Fruit fly (Drosophila melanogaster) whole organism, embryonic: ENCODE results near the gene Tcs6.
A peak's percentile ranks its signal among the peaks of the same experiment; 100 is the strongest.

Experiments used
- Antp ChIP-seq: fragments of 200-800 bp; sonication (Bioruptor generic); optimal IDR thresholded peaks from 3 replicates; lab custom pipeline; 2016; ENCODE audit warnings: missing biosample characterization, missing genetic modification characterization
- Atf-2 ChIP-seq: fragments of 200-800 bp; sonication (Bioruptor generic); optimal IDR thresholded peaks from 2 replicates; lab custom pipeline; 2016; ENCODE audit warnings: missing biosample characterization, missing genetic modification characterization
- Atf3 ChIP-seq: fragments of 200-800 bp; sonication (Bioruptor generic); optimal IDR thresholded peaks from 3 replicates; lab custom pipeline; 2016; ENCODE audit warnings: missing biosample characterization, missing genetic modification characterization
- CG10274 ChIP-seq: fragments of 200-800 bp; sonication (Bioruptor generic); optimal IDR thresholded peaks from 3 replicates; lab custom pipeline; 2017; ENCODE audit warnings: missing biosample characterization, mild to moderate bottlenecking, missing genetic modification characterization
- CG10543 ChIP-seq: fragments of 200-800 bp; sonication (Bioruptor generic); optimal IDR thresholded peaks from 3 replicates; lab custom pipeline; 2017; ENCODE audit warnings: missing biosample characterization, mild to moderate bottlenecking, missing genetic modification characterization, moderate library complexity
- CG10654 ChIP-seq: fragments of 200-800 bp; sonication (Bioruptor generic); optimal IDR thresholded peaks from 2 replicates; lab custom pipeline; 2016; ENCODE audit warnings: missing biosample characterization, missing genetic modification characterization
- CG11560 ChIP-seq: fragments of 200-800 bp; sonication (Bioruptor generic); IDR thresholded peaks from 3 replicates; pipeline ENCODE4 v1.3.6; 2022; ENCODE audit warnings: missing biosample characterization, missing genetic modification characterization
- CG12236 ChIP-seq: fragments of 200-800 bp; sonication (Bioruptor generic); optimal IDR thresholded peaks from 2 replicates; lab custom pipeline; 2016; ENCODE audit warnings: missing biosample characterization, missing genetic modification characterization
- CG1602 ChIP-seq: fragments of 200-800 bp; sonication (Bioruptor generic); optimal IDR thresholded peaks from 3 replicates; lab custom pipeline; 2016; ENCODE audit warnings: missing biosample characterization, missing genetic modification characterization
- CG16863 ChIP-seq: fragments of 200-800 bp; sonication (Bioruptor generic); optimal IDR thresholded peaks from 3 replicates; lab custom pipeline; 2016; ENCODE audit warnings: missing biosample characterization, missing genetic modification characterization
- CG17829 ChIP-seq: fragments of 200-800 bp; optimal IDR thresholded peaks from 2 replicates; lab custom pipeline; 2019; ENCODE audit warnings: missing biosample characterization, mild to moderate bottlenecking, missing genetic modification characterization, moderate library complexity
- CG18619 ChIP-seq: fragments of 200-800 bp; sonication (Bioruptor generic); optimal IDR thresholded peaks from 3 replicates; lab custom pipeline; 2017; ENCODE audit warnings: missing biosample characterization, mild to moderate bottlenecking, missing genetic modification characterization
- CG2116 ChIP-seq: fragments of 200-800 bp; sonication (Bioruptor generic); optimal IDR thresholded peaks from 3 replicates; lab custom pipeline; 2018; ENCODE audit warnings: missing biosample characterization, mild to moderate bottlenecking, missing genetic modification characterization
- CG2875 ChIP-seq: fragments of 200-800 bp; sonication (Bioruptor generic); optimal IDR thresholded peaks from 2 replicates; lab custom pipeline; 2017; ENCODE audit warnings: missing biosample characterization, mild to moderate bottlenecking, missing genetic modification characterization, missing genetic modification reagents
- CG4424 ChIP-seq: fragments of 200-800 bp; sonication (Bioruptor generic); optimal IDR thresholded peaks from 3 replicates; lab custom pipeline; 2016; ENCODE audit warnings: missing biosample characterization, missing genetic modification characterization
- CG6272 ChIP-seq: fragments of 200-800 bp; sonication (Bioruptor generic); IDR thresholded peaks from 2 replicates; pipeline ENCODE4 v1.3.6; 2022; ENCODE audit warnings: missing biosample characterization, missing genetic modification characterization
- CG7928 ChIP-seq: fragments of 200-800 bp; sonication (Bioruptor generic); optimal IDR thresholded peaks from 2 replicates; lab custom pipeline; 2017; ENCODE audit warnings: missing biosample characterization, mild to moderate bottlenecking, missing genetic modification characterization
- CG8765 ChIP-seq: fragments of 200-800 bp; sonication (Bioruptor generic); IDR thresholded peaks from 2 replicates; pipeline ENCODE4 v1.3.6; 2022; ENCODE audit warnings: missing biosample characterization, missing genetic modification characterization
- CHES-1-like ChIP-seq: fragments of 200-800 bp; sonication (Bioruptor generic); optimal IDR thresholded peaks from 2 replicates; lab custom pipeline; 2016; ENCODE audit warnings: missing biosample characterization, missing genetic modification characterization
- Dad ChIP-seq: fragments of 200-800 bp; sonication (Bioruptor generic); optimal IDR thresholded peaks from 3 replicates; lab custom pipeline; 2016; ENCODE audit warnings: missing biosample characterization, missing genetic modification characterization
- Dref ChIP-seq: fragments of 200-800 bp; sonication (Bioruptor generic); IDR thresholded peaks from 2 replicates; pipeline ENCODE4 v1.3.6; 2022; ENCODE audit warnings: missing biosample characterization, missing genetic modification characterization
- ERR ChIP-seq: fragments of 200-800 bp; sonication (Bioruptor generic); optimal IDR thresholded peaks from 2 replicates; lab custom pipeline; 2016; ENCODE audit warnings: missing biosample characterization, missing genetic modification characterization
- Hand ChIP-seq: fragments of 200-800 bp; sonication (Bioruptor generic); optimal IDR thresholded peaks from 2 replicates; lab custom pipeline; 2017; ENCODE audit warnings: mild to moderate bottlenecking, missing biosample characterization, missing genetic modification reagents, missing genetic modification characterization
- Hmr ChIP-seq: fragments of 200-800 bp; sonication (Bioruptor generic); optimal IDR thresholded peaks from 3 replicates; lab custom pipeline; 2017; ENCODE audit warnings: mild to moderate bottlenecking, missing biosample characterization, missing genetic modification reagents, missing genetic modification characterization
- Kr ChIP-seq: fragments of 200-800 bp; sonication (Bioruptor generic); optimal IDR thresholded peaks from 2 replicates; lab custom pipeline; 2017; ENCODE audit warnings: missing biosample characterization, mild to moderate bottlenecking, missing genetic modification characterization
- Mes4 ChIP-seq: fragments of 200-800 bp; sonication (Bioruptor generic); optimal IDR thresholded peaks from 2 replicates; lab custom pipeline; 2016; ENCODE audit warnings: missing biosample characterization, missing genetic modification characterization
- Mrtf ChIP-seq: fragments of 200-800 bp; sonication (Bioruptor generic); IDR thresholded peaks from 3 replicates; pipeline ENCODE4 v1.3.6; 2022; ENCODE audit warnings: missing biosample characterization, missing genetic modification characterization
- Opbp ChIP-seq: fragments of 200-800 bp; sonication (Bioruptor generic); IDR thresholded peaks from 3 replicates; pipeline ENCODE4 v1.3.6; 2022; ENCODE audit warnings: missing biosample characterization, missing genetic modification characterization; ENCODE audit not compliant: partially characterized antibody
- Rfx ChIP-seq: fragments of 200-800 bp; sonication (Bioruptor generic); IDR thresholded peaks from 2 replicates; pipeline ENCODE4 v1.3.6; 2022; ENCODE audit warnings: missing biosample characterization, missing genetic modification characterization
- Six4 ChIP-seq: fragments of 200-800 bp; sonication (Bioruptor generic); optimal IDR thresholded peaks from 2 replicates; lab custom pipeline; 2016; ENCODE audit warnings: missing biosample characterization, missing genetic modification characterization
- ab ChIP-seq: fragments of 200-800 bp; sonication (Bioruptor generic); optimal IDR thresholded peaks from 2 replicates; lab custom pipeline; 2016; ENCODE audit warnings: missing biosample characterization, missing genetic modification characterization
- amos ChIP-seq: fragments of 200-800 bp; sonication (Bioruptor generic); IDR thresholded peaks from 2 replicates; pipeline ENCODE4 v1.3.6; 2022; ENCODE audit warnings: missing biosample characterization, missing genetic modification characterization; ENCODE audit not compliant: partially characterized antibody
- aop ChIP-seq: fragments of 200-800 bp; sonication (Bioruptor generic); IDR thresholded peaks from 2 replicates; pipeline ENCODE4 v1.3.6; 2022; ENCODE audit warnings: missing biosample characterization, missing genetic modification characterization
- bcd ChIP-seq: fragments of 200-800 bp; sonication (Bioruptor generic); optimal IDR thresholded peaks from 2 replicates; lab custom pipeline; 2017; ENCODE audit warnings: missing biosample characterization, mild to moderate bottlenecking, missing genetic modification characterization
- disco-r ChIP-seq: fragments of 200-800 bp; sonication (Bioruptor generic); optimal IDR thresholded peaks from 2 replicates; lab custom pipeline; 2016; ENCODE audit warnings: missing biosample characterization, missing genetic modification characterization
- ewg ChIP-seq: fragments of 200-800 bp; sonication (Bioruptor generic); optimal IDR thresholded peaks from 3 replicates; lab custom pipeline; 2017; ENCODE audit warnings: mild to moderate bottlenecking, missing biosample characterization, missing genetic modification reagents, missing genetic modification characterization
- fd96Cb ChIP-seq: fragments of 200-800 bp; sonication (Bioruptor generic); optimal IDR thresholded peaks from 2 replicates; lab custom pipeline; 2018; ENCODE audit warnings: missing biosample characterization, mild to moderate bottlenecking, missing genetic modification characterization, moderate library complexity
- jigr1 ChIP-seq: fragments of 200-800 bp; sonication (Bioruptor generic); IDR thresholded peaks from 3 replicates; pipeline ENCODE4 v1.3.6; 2022; ENCODE audit warnings: missing biosample characterization, missing genetic modification characterization
- klu ChIP-seq: fragments of 200-800 bp; sonication (Bioruptor generic); IDR thresholded peaks from 2 replicates; pipeline ENCODE4 v1.3.6; 2022; ENCODE audit warnings: missing biosample characterization, missing genetic modification characterization
- maf-S ChIP-seq: fragments of 200-800 bp; sonication (Bioruptor generic); optimal IDR thresholded peaks from 2 replicates; lab custom pipeline; 2016; ENCODE audit warnings: missing biosample characterization, missing genetic modification characterization
- nerfin-1 ChIP-seq: fragments of 200-800 bp; sonication (Bioruptor generic); optimal IDR thresholded peaks from 3 replicates; lab custom pipeline; 2019; ENCODE audit warnings: missing biosample characterization, mild to moderate bottlenecking, missing genetic modification characterization, moderate library complexity
- pb ChIP-seq: fragments of 200-800 bp; sonication (Bioruptor generic); optimal IDR thresholded peaks from 3 replicates; lab custom pipeline; 2016; ENCODE audit warnings: missing biosample characterization, missing genetic modification characterization
- pho ChIP-seq: fragments of 200-800 bp; sonication (Bioruptor generic); optimal IDR thresholded peaks from 2 replicates; lab custom pipeline; 2016; ENCODE audit warnings: missing biosample characterization, missing genetic modification characterization
- phol ChIP-seq: fragments of 200-800 bp; sonication (Bioruptor generic); optimal IDR thresholded peaks from 3 replicates; lab custom pipeline; 2018; ENCODE audit warnings: missing biosample characterization, mild to moderate bottlenecking, missing genetic modification characterization, moderate library complexity
- seq ChIP-seq: fragments of 200-800 bp; sonication (Bioruptor generic); IDR thresholded peaks from 2 replicates; pipeline ENCODE4 v1.3.6; 2022; ENCODE audit warnings: missing biosample characterization, missing genetic modification characterization
- slou ChIP-seq: fragments of 200-800 bp; sonication (Bioruptor generic); optimal IDR thresholded peaks from 3 replicates; lab custom pipeline; 2016; ENCODE audit warnings: missing biosample characterization, missing genetic modification characterization
- slp2 ChIP-seq: fragments of 200-800 bp; sonication (Bioruptor generic); optimal IDR thresholded peaks from 2 replicates; lab custom pipeline; 2016; ENCODE audit warnings: missing biosample characterization, missing genetic modification characterization
- trh ChIP-seq: fragments of 200-800 bp; sonication (Bioruptor generic); optimal IDR thresholded peaks from 2 replicates; lab custom pipeline; 2016; ENCODE audit warnings: missing biosample characterization, missing genetic modification characterization
- wdn ChIP-seq: fragments of 200-800 bp; sonication (Bioruptor generic); IDR thresholded peaks from 2 replicates; pipeline ENCODE4 v1.3.6; 2022; ENCODE audit warnings: missing biosample characterization, missing genetic modification characterization
- wek ChIP-seq: fragments of 200-800 bp; sonication (Bioruptor generic); optimal IDR thresholded peaks from 3 replicates; lab custom pipeline; 2018; ENCODE audit warnings: missing biosample characterization, mild to moderate bottlenecking, missing genetic modification characterization, moderate library complexity

The Tcs6 gene

DNA sequence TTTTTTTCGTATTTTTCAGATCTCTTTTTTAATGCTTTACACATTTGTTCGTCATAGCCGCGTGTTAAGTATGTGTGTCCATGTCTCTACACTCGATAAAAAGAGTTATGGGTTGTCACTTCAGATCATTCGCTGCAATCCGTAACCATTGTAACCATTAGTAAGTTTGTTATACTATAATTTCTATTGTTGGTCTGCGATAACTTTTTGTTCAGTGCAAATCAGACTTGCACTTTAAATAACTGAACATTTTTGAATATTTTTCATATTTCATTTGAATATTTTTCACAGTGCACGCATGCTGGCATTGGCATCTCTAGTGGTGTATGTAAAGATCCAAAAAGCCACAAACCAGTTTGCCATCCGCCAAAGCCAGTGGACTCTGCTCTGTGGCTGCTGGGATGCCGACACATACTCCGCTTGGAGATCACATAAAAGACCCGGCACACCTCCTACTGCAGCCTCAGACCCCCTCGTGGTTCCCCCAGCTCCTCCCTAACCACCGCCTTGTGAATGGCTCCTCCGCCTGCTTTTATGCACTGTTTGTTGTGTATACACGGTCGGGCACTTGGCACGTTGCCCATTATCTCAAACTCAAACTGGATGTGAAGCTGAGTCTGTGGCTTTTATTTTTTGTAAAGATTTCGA, 49.0 kb downstream of the Tcs6 start (continued):
- TF ChIP-seq Six4 (GFP tag; lab: Kevin White, UChicago) (peak; percentile 82), CG4424 (peak; percentile 90), klu (GFP tag; lab: Robert Waterston, UW) (peak; percentile 83), CG10654 (GFP tag; lab: Kevin White, UChicago) (peak; percentile 80), CG18619 (peak; percentile 83), ERR (peak; percentile 63), Hmr (peak; percentile 78), fd96Cb (tag; lab: Kevin White, UChicago) (peak; percentile 87), Dref (GFP tag; lab: Robert Waterston, UW) (no peak), nerfin-1 (tag; lab: Kevin White, UChicago) (peak; percentile 85), pb (GFP tag; lab: Kevin White, UChicago) (peak; percentile 58), CG2875 (GFP tag; lab: Kevin White, UChicago) (peak; percentile 80), CG10543 (GFP tag; lab: Kevin White, UChicago) (no peak), maf-S (GFP tag; lab: Kevin White, UChicago) (peak; percentile 63), Rfx (GFP tag; lab: Robert Waterston, UW) (peak; percentile 90), CG17829 (peak; percentile 93), CG16863 (GFP tag; lab: Kevin White, UChicago) (peak; percentile 88), slp2 (GFP tag; lab: Kevin White, UChicago) (peak; percentile 68), Antp (GFP tag; lab: Kevin White, UChicago) (peak; percentile 74), Mrtf (GFP tag; lab: Robert Waterston, UW) (peak; percentile 86), phol (tag; lab: Kevin White, UChicago) (peak; percentile 92), aop (peak; percentile 40; the same call in 1 of the 2 replicates), bcd (GFP tag; lab: Kevin White, UChicago) (peak; percentile 88), trh (peak; percentile 43), Opbp (no peak), CG2116 (GFP tag; lab: Kevin White, UChicago) (peak; percentile 34), Mes4 (GFP tag; lab: Kevin White, UChicago) (peak; percentile 84), CG12236 (GFP tag; lab: Kevin White, UChicago) (peak; percentile 66), CG7928 (peak; percentile 6), Atf-2 (GFP tag; lab: Kevin White, UChicago) (peak; percentile 81), CHES-1-like (GFP tag; lab: Kevin White, UChicago) (peak; percentile 86), jigr1 (GFP tag; lab: Robert Waterston, UW) (peak; percentile 63; the same call in 1 of the 3 replicates), CG8765 (GFP tag; lab: Robert Waterston, UW) (0 out of 2 replicates have a peak, but pooled peaks have one; percentile 53), amos (no peak), CG6272 (GFP tag; lab: Robert Waterston, UW) (peak; percentile 81), wdn (peak; percentile 58), CG1602 (GFP tag; lab: Kevin White, UChicago) (peak; percentile 86), ewg (peak; percentile 80), Atf3 (GFP tag; lab: Kevin White, UChicago) (peak; percentile 84), CG11560 (peak; percentile 58; the same call in 1 of the 3 replicates), Kr (GFP tag; lab: Kevin White, UChicago) (no peak), wek (GFP tag; lab: Kevin White, UChicago) (peak; percentile 58), Dad (peak; percentile 82), CG10274 (GFP tag; lab: Kevin White, UChicago) (peak; percentile 66), disco-r (peak; percentile 84), ab (GFP tag; lab: Kevin White, UChicago) (peak; percentile 46), slou (GFP tag; lab: Kevin White, UChicago) (peak; percentile 37), Hand (peak; percentile 47), seq (GFP tag; lab: Robert Waterston, UW) (peak; percentile 86), pho (GFP tag; lab: Kevin White, UChicago) (peak; percentile 84)
